Worm (Caenorhabditis elegans) whole organism, L4 larva: ENCODE measurements around the gene C53A5.9.

Experiments used
- F26F4.8 ChIP-seq: fragments of 200-800 bp; sonication (Bioruptor generic); conservative IDR thresholded peaks from 2 replicates; pipeline ENCODE4 v1.3.6; 2022; ENCODE audit warnings: missing genetic modification characterization, missing compliant biosample characterization
- R02D3.7 ChIP-seq: fragments of 150-350 bp; sonication (generic microtip); optimal IDR thresholded peaks from 3 replicates; lab custom pipeline; 2014; ENCODE audit warnings: missing biosample characterization, missing genetic modification characterization
- T26A8.4 ChIP-seq: fragments of 200-800 bp; sonication (Bioruptor generic); IDR thresholded peaks from 2 replicates; pipeline ENCODE4 v1.3.6; 2022; ENCODE audit warnings: missing genetic modification characterization, missing compliant biosample characterization
- ZK337.2 ChIP-seq: fragments of 200-800 bp; sonication (Bioruptor generic); IDR thresholded peaks from 2 replicates; pipeline ENCODE4 v1.3.6; 2022; ENCODE audit warnings: missing genetic modification reagents, missing genetic modification characterization, missing compliant biosample characterization
- attf-4 ChIP-seq: sonication (generic microtip); optimal IDR thresholded peaks from 3 replicates; lab custom pipeline; 2017; ENCODE audit warnings: missing biosample characterization, missing genetic modification characterization
- ces-1 ChIP-seq: fragments of 150-350 bp; sonication (generic microtip); optimal IDR thresholded peaks from 4 replicates; lab custom pipeline; 2014; ENCODE audit warnings: missing biosample characterization, missing genetic modification reagents, missing genetic modification characterization
- gei-8 ChIP-seq: fragments of 200-800 bp; sonication (Bioruptor generic); optimal IDR thresholded peaks from 2 replicates; lab custom pipeline; 2018; ENCODE audit warnings: mild to moderate bottlenecking, missing genetic modification characterization, missing compliant biosample characterization
- lin-29 ChIP-seq: fragments of 200-800 bp; sonication (Bioruptor generic); IDR thresholded peaks from 2 replicates; pipeline ENCODE4 v1.3.6; 2022; ENCODE audit warnings: missing genetic modification reagents, missing genetic modification characterization, missing compliant biosample characterization
- mxl-3 ChIP-seq: fragments of 200-800 bp; sonication (Bioruptor generic); optimal IDR thresholded peaks from 2 replicates; lab custom pipeline; 2018; ENCODE audit warnings: mild to moderate bottlenecking, missing genetic modification characterization, missing compliant biosample characterization
- nhr-77 ChIP-seq: fragments of 150-350 bp; optimal IDR thresholded peaks from 2 replicates; lab custom pipeline; 2014; ENCODE audit warnings: missing biosample characterization, missing genetic modification characterization

ce11 chrV:14599972-14600371 is 41.3 kb upstream of the C53A5.9 start, which contains the start of gene glb-22:
- TF ChIP-seq lin-29 (GFP tag; lab: Robert Waterston, UW) (no peak), nhr-77 (tag; lab: Kevin White, UChicago) (no peak), ces-1 (no peak), mxl-3 (GFP tag; lab: Kevin White, UChicago) (no peak), ZK337.2 (GFP tag; lab: Robert Waterston, UW) (no peak), T26A8.4 (no peak), gei-8 (GFP tag; lab: Kevin White, UChicago) (no peak), attf-4 (tag; lab: Kevin White, UChicago) (no peak), F26F4.8 (no peak), R02D3.7 (tag; lab: Kevin White, UChicago) (no peak)
